Worm (Caenorhabditis elegans) whole organism, late embryonic: ENCODE results near the gene T01C3.2.

Experiments
- ets-4 ChIP-seq: sonication (generic microtip); optimal IDR thresholded peaks from 2 replicates; lab custom pipeline; 2016; ENCODE audit warnings: missing genetic modification characterization, missing compliant biosample characterization
- fkh-10 ChIP-seq: fragments of 150-350 bp; optimal IDR thresholded peaks from 2 replicates; lab custom pipeline; 2014; ENCODE audit warnings: missing biosample characterization, missing genetic modification reagents, missing genetic modification characterization
- hlh-8 ChIP-seq: sonication (generic microtip); optimal IDR thresholded peaks from 2 replicates; lab custom pipeline; 2016; ENCODE audit warnings: missing genotype, missing genetic modification characterization, missing compliant biosample characterization
- nfya-1 ChIP-seq: sonication (generic microtip); optimal IDR thresholded peaks from 2 replicates; lab custom pipeline; 2017; ENCODE audit warnings: missing genetic modification characterization, mild to moderate bottlenecking, missing compliant biosample characterization, antibody characterized with exemption, moderate library complexity
- pat-9 ChIP-seq: fragments of 200-800 bp; sonication (Bioruptor generic); optimal IDR thresholded peaks from 2 replicates; lab custom pipeline; 2018; ENCODE audit warnings: mild to moderate bottlenecking, missing genetic modification characterization, moderate library complexity, missing compliant biosample characterization
- tbx-2 ChIP-seq: sonication (generic microtip); optimal IDR thresholded peaks from 2 replicates; lab custom pipeline; 2016; ENCODE audit warnings: missing genetic modification characterization, missing compliant biosample characterization
- unc-55 ChIP-seq: sonication (generic microtip); optimal IDR thresholded peaks from 2 replicates; lab custom pipeline; 2017; ENCODE audit warnings: missing biosample characterization, missing genetic modification reagents, missing genetic modification characterization

- TF ChIP-seq nfya-1 (tag; lab: Kevin White, UChicago), result no peak
- no peak for TF ChIP-seq tbx-2 (tag; lab: Kevin White, UChicago)
- TF ChIP-seq ets-4 (tag; lab: Kevin White, UChicago), result no peak
- TF ChIP-seq hlh-8 (tag; lab: Kevin White, UChicago), result no peak
- TF ChIP-seq fkh-10 (GFP tag; lab: Kevin White, UChicago), result no peak
- TF ChIP-seq pat-9 (tag; lab: Kevin White, UChicago), result no peak
- no peak for TF ChIP-seq unc-55 (GFP tag; lab: Kevin White, UChicago)
These were observed 12.7 kb upstream of the T01C3.2 start, which contains the start of the genes grd-12 and F02D8.1 for ce11 chrV:14978205-14978751.
